Fruit fly (Drosophila melanogaster): ENCODE measurements around the gene CG10428.

Gene CG10428

dm6 chr2L:18974063-18974779 lies 25.5 kb downstream of the CG10428 start, which contains the start of the genes L2HGDH and CG10431 (continued):
- TF ChIP-seq Dll (GFP tag; IDR thresholded peaks at IDR 0.05; ENCODE audit: partially characterized antibody) (peak; percentile 38; the same call in 1 of the 4 replicates), CG18476 (GFP tag; optimal IDR thresholded peaks at IDR 0.05) (peak; percentile 62), CG15479 (GFP tag; optimal IDR thresholded peaks at IDR 0.05) (no peak), inv (GFP tag; IDR thresholded peaks at IDR 0.05; ENCODE audit: partially characterized antibody) (no peak), Awh (GFP tag; IDR thresholded peaks at IDR 0.05) (no peak), mld (GFP tag; IDR thresholded peaks at IDR 0.05; ENCODE audit: partially characterized antibody) (no peak), Hr39 (optimal IDR thresholded peaks at IDR 0.05) (no peak), CG17912 (GFP tag; optimal IDR thresholded peaks at IDR 0.05) (no peak), CG12942 (GFP tag; optimal IDR thresholded peaks at IDR 0.05) (peak; percentile 34), vfl (GFP tag; optimal IDR thresholded peaks at IDR 0.05) (no peak), CG4328 (GFP tag; optimal IDR thresholded peaks at IDR 0.05) (peak; percentile 56), cad (GFP tag; optimal IDR thresholded peaks at IDR 0.05) (no peak), sisA (GFP tag; IDR thresholded peaks at IDR 0.05) (no peak), lola (GFP tag; optimal IDR thresholded peaks at IDR 0.05) (peak in 1 of 3 experiments; percentile 69), CG9932 (GFP tag; IDR thresholded peaks at IDR 0.05) (peak; percentile 67), CG8478 (optimal IDR thresholded peaks at IDR 0.05) (no peak), br (optimal IDR thresholded peaks at IDR 0.05) (no peak), CG31441 (GFP tag; IDR thresholded peaks at IDR 0.05) (no peak; the same call in 1 of the 2 replicates), HLH54F (GFP tag; optimal IDR thresholded peaks at IDR 0.05) (peak; percentile 28), CG18619 (GFP tag; optimal IDR thresholded peaks at IDR 0.05) (peak; percentile 10), stc (GFP tag; IDR thresholded peaks at IDR 0.05) (peak; percentile 30; the same call in 1 of the 2 replicates), CG7271 (tag; optimal IDR thresholded peaks at IDR 0.05) (peak; percentile 43), mirr (GFP tag; optimal IDR thresholded peaks at IDR 0.05) (peak; percentile 67), zen2 (GFP tag; IDR thresholded peaks at IDR 0.05; ENCODE audit: partially characterized antibody) (no peak), pum (GFP tag; optimal IDR thresholded peaks at IDR 0.05) (peak; percentile 33), CG8924 (tag; optimal IDR thresholded peaks at IDR 0.05) (peak; percentile 85), phol (tag; optimal IDR thresholded peaks at IDR 0.05) (peak; percentile 79), ap (GFP tag; IDR thresholded peaks at IDR 0.05) (no peak), salm (tag; optimal IDR thresholded peaks at IDR 0.05) (peak; percentile 28), Jarid2 (GFP tag; optimal IDR thresholded peaks at IDR 0.05) (peak; percentile 57), CG15269 (tag; optimal IDR thresholded peaks at IDR 0.05) (peak; percentile 62), HLH3B (GFP tag; IDR thresholded peaks at IDR 0.05) (no peak), Asciz (GFP tag; optimal IDR thresholded peaks at IDR 0.05) (peak; percentile 20), Sox102F (GFP tag; optimal IDR thresholded peaks at IDR 0.05) (peak; percentile 55), CG18764 (GFP tag; optimal IDR thresholded peaks at IDR 0.05) (no peak), CG18599 (GFP tag; optimal IDR thresholded peaks at IDR 0.05) (peak; percentile 76), CG31365 (tag; optimal IDR thresholded peaks at IDR 0.05) (peak; percentile 36), nerfin-2 (GFP tag; IDR thresholded peaks at IDR 0.05; ENCODE audit: partially characterized antibody) (no peak), Antp (GFP tag; optimal IDR thresholded peaks at IDR 0.05) (peak; percentile 42), CG7745 (tag; optimal IDR thresholded peaks at IDR 0.05) (no peak), gem (tag; optimal IDR thresholded peaks at IDR 0.05) (peak; percentile 79), Sin3A (optimal IDR thresholded peaks at IDR 0.05) (peak; percentile 40), slbo (GFP tag; IDR thresholded peaks at IDR 0.05) (peak; percentile 54; the same call in 1 of the 2 replicates), gcm (GFP tag; optimal IDR thresholded peaks at IDR 0.05) (peak; percentile 36), row (GFP tag; IDR thresholded peaks at IDR 0.05) (peak; percentile 77), Meics (GFP tag; optimal IDR thresholded peaks at IDR 0.05) (peak; percentile 72), trh (GFP tag; optimal IDR thresholded peaks at IDR 0.05) (no peak), slou (GFP tag; optimal IDR thresholded peaks at IDR 0.05) (no peak), CG9876 (GFP tag; optimal IDR thresholded peaks at IDR 0.05) (no peak), Neu2 (GFP tag; optimal IDR thresholded peaks at IDR 0.05; ENCODE audit: borderline replicate concordance) (no peak)
